Fruit fly (Drosophila melanogaster) whole organism, prepupa: ENCODE measurements around the gene CG10486.

Experiments used
- Blimp-1 ChIP-seq: fragments of 200-800 bp; sonication (Bioruptor generic); optimal IDR thresholded peaks from 3 replicates; lab custom pipeline; 2017; ENCODE audit warnings: missing biosample characterization, missing genetic modification characterization, mild to moderate bottlenecking, moderate library complexity, missing genetic modification reagents
- CG10631 ChIP-seq: fragments of 200-800 bp; sonication (Bioruptor generic); optimal IDR thresholded peaks from 2 replicates; lab custom pipeline; 2016; ENCODE audit warnings: missing biosample characterization, missing genetic modification characterization
- CG11762 ChIP-seq: fragments of 200-800 bp; sonication (Bioruptor generic); optimal IDR thresholded peaks from 3 replicates; lab custom pipeline; 2016; ENCODE audit warnings: missing biosample characterization, missing genetic modification characterization; ENCODE audit not compliant: insufficient read depth
- CG11902 ChIP-seq: fragments of 200-800 bp; sonication (Bioruptor generic); optimal IDR thresholded peaks from 3 replicates; lab custom pipeline; 2016; ENCODE audit warnings: missing biosample characterization, missing genetic modification characterization
- CG15336 ChIP-seq: fragments of 200-800 bp; sonication (Bioruptor generic); IDR thresholded peaks from 2 replicates; pipeline ENCODE4 v1.3.6; 2022; ENCODE audit warnings: missing biosample characterization, missing genetic modification characterization
- CG16779 ChIP-seq: fragments of 200-800 bp; sonication (Bioruptor generic); optimal IDR thresholded peaks from 3 replicates; lab custom pipeline; 2017; ENCODE audit warnings: missing biosample characterization, mild to moderate bottlenecking, missing genetic modification characterization
- CG32006 ChIP-seq: fragments of 200-800 bp; sonication (Bioruptor generic); optimal IDR thresholded peaks from 3 replicates; lab custom pipeline; 2017; ENCODE audit warnings: missing biosample characterization, mild to moderate bottlenecking, missing genetic modification characterization
- CG34406 ChIP-seq: fragments of 200-800 bp; sonication (Bioruptor generic); optimal IDR thresholded peaks from 3 replicates; lab custom pipeline; 2016; ENCODE audit warnings: missing biosample characterization, missing genetic modification characterization
- CG3919 ChIP-seq: fragments of 200-800 bp; sonication (Bioruptor generic); optimal IDR thresholded peaks from 3 replicates; lab custom pipeline; 2016; ENCODE audit warnings: missing biosample characterization, missing genetic modification characterization
- CG4318 ChIP-seq: fragments of 200-800 bp; sonication (Bioruptor generic); optimal IDR thresholded peaks from 3 replicates; lab custom pipeline; 2017; ENCODE audit warnings: missing biosample characterization, mild to moderate bottlenecking, missing genetic modification characterization
- CG6163 ChIP-seq: fragments of 200-800 bp; sonication (Bioruptor generic); IDR thresholded peaks from 3 replicates; pipeline ENCODE4 v1.3.6; 2022; ENCODE audit warnings: missing biosample characterization, missing genetic modification characterization
- CG6276 ChIP-seq: fragments of 200-800 bp; sonication (Bioruptor generic); optimal IDR thresholded peaks from 2 replicates; lab custom pipeline; 2017; ENCODE audit warnings: missing biosample characterization, mild to moderate bottlenecking, missing genetic modification characterization
- CG6808 ChIP-seq: fragments of 200-800 bp; sonication (Bioruptor generic); optimal IDR thresholded peaks from 3 replicates; lab custom pipeline; 2017; ENCODE audit warnings: missing biosample characterization, missing genetic modification characterization, mild to moderate bottlenecking, moderate library complexity, missing genetic modification reagents
- CG6854 ChIP-seq: fragments of 200-800 bp; sonication (Bioruptor generic); optimal IDR thresholded peaks from 2 replicates; lab custom pipeline; 2017; ENCODE audit warnings: missing biosample characterization, mild to moderate bottlenecking, missing genetic modification characterization
- CG7368 ChIP-seq: fragments of 200-800 bp; sonication (Bioruptor generic); optimal IDR thresholded peaks from 3 replicates; lab custom pipeline; 2016; ENCODE audit warnings: missing biosample characterization, missing genetic modification characterization
- CG8119 ChIP-seq: fragments of 200-800 bp; sonication (Bioruptor generic); IDR thresholded peaks from 3 replicates; pipeline ENCODE4 v1.3.6; 2022; ENCODE audit warnings: missing biosample characterization, missing genetic modification characterization
- CG8319 ChIP-seq: fragments of 200-800 bp; sonication (Bioruptor generic); optimal IDR thresholded peaks from 3 replicates; lab custom pipeline; 2016; ENCODE audit warnings: missing biosample characterization, missing genetic modification characterization
- CG8632 ChIP-seq: fragments of 200-800 bp; sonication (Bioruptor generic); optimal IDR thresholded peaks from 3 replicates; lab custom pipeline; 2016; ENCODE audit warnings: missing biosample characterization, missing genetic modification characterization
- CG9139 ChIP-seq: fragments of 200-800 bp; sonication (Bioruptor generic); optimal IDR thresholded peaks from 3 replicates; lab custom pipeline; 2017; ENCODE audit warnings: missing biosample characterization, mild to moderate bottlenecking, missing genetic modification characterization
- Eip75B ChIP-seq: fragments of 200-800 bp; sonication (Bioruptor generic); optimal IDR thresholded peaks from 3 replicates; lab custom pipeline; 2016; ENCODE audit warnings: missing biosample characterization, missing genetic modification characterization
- Eip93F ChIP-seq: fragments of 200-800 bp; sonication (Bioruptor generic); optimal IDR thresholded peaks from 2 replicates; lab custom pipeline; 2016; ENCODE audit warnings: missing biosample characterization, mild to moderate bottlenecking, missing genetic modification characterization
- Ets21C ChIP-seq: fragments of 200-800 bp; sonication (Bioruptor generic); optimal IDR thresholded peaks from 3 replicates; lab custom pipeline; 2016; ENCODE audit warnings: missing biosample characterization, missing genetic modification characterization
- Gug ChIP-seq: fragments of 200-800 bp; sonication (Bioruptor generic); IDR thresholded peaks from 2 replicates; pipeline ENCODE4 v1.3.6; 2022; ENCODE audit warnings: missing biosample characterization, missing genetic modification characterization
- Hr38 ChIP-seq: sonication (Bioruptor generic); optimal IDR thresholded peaks from 2 replicates; lab custom pipeline; 2016; ENCODE audit warnings: missing biosample characterization, missing genetic modification characterization
- Hr4 ChIP-seq: fragments of 200-800 bp; sonication (Bioruptor generic); optimal IDR thresholded peaks from 3 replicates; lab custom pipeline; 2016; ENCODE audit warnings: missing biosample characterization, missing genetic modification characterization
- Met ChIP-seq: fragments of 200-800 bp; sonication (Bioruptor generic); optimal IDR thresholded peaks from 3 replicates; lab custom pipeline; 2016; ENCODE audit warnings: missing biosample characterization, missing genetic modification characterization
- OdsH ChIP-seq: fragments of 200-800 bp; sonication (Bioruptor generic); optimal IDR thresholded peaks from 3 replicates; lab custom pipeline; 2016; ENCODE audit warnings: missing biosample characterization, missing genetic modification characterization
- Smox ChIP-seq: fragments of 200-800 bp; sonication (Bioruptor generic); optimal IDR thresholded peaks from 3 replicates; lab custom pipeline; 2016; ENCODE audit warnings: missing biosample characterization, missing genetic modification characterization
- Sox102F ChIP-seq: fragments of 200-800 bp; sonication (Bioruptor generic); optimal IDR thresholded peaks from 2 replicates; lab custom pipeline; 2016; ENCODE audit warnings: missing biosample characterization, mild to moderate bottlenecking, missing genetic modification characterization
- Sox15 ChIP-seq: fragments of 200-800 bp; sonication (Bioruptor generic); optimal IDR thresholded peaks from 3 replicates; lab custom pipeline; 2016; ENCODE audit warnings: missing biosample characterization, missing genetic modification characterization
- acj6 ChIP-seq: fragments of 200-800 bp; sonication (Bioruptor generic); optimal IDR thresholded peaks from 3 replicates; lab custom pipeline; 2016; ENCODE audit warnings: missing biosample characterization, missing genetic modification characterization
- cyc ChIP-seq: fragments of 200-800 bp; sonication (Bioruptor generic); optimal IDR thresholded peaks from 3 replicates; lab custom pipeline; 2016; ENCODE audit warnings: missing biosample characterization, missing genetic modification characterization
- dac ChIP-seq: fragments of 200-800 bp; sonication (Bioruptor generic); optimal IDR thresholded peaks from 2 replicates; lab custom pipeline; 2017; ENCODE audit warnings: missing biosample characterization, mild to moderate bottlenecking, missing genetic modification characterization
- dsx ChIP-seq: fragments of 200-800 bp; optimal IDR thresholded peaks from 3 replicates; lab custom pipeline; 2019; ENCODE audit warnings: missing biosample characterization, mild to moderate bottlenecking, missing genetic modification characterization, moderate library complexity; ENCODE audit not compliant: poor library complexity, severe bottlenecking
- esn ChIP-seq: fragments of 200-800 bp; sonication (Bioruptor generic); optimal IDR thresholded peaks from 2 replicates; lab custom pipeline; 2016; ENCODE audit warnings: missing biosample characterization, mild to moderate bottlenecking, missing genetic modification characterization, moderate library complexity
- fd59A ChIP-seq: fragments of 200-800 bp; sonication (Bioruptor generic); optimal IDR thresholded peaks from 2 replicates; lab custom pipeline; 2017; ENCODE audit warnings: missing biosample characterization, mild to moderate bottlenecking, missing genetic modification characterization, missing genetic modification reagents
- fkh ChIP-seq: fragments of 200-800 bp; sonication (Bioruptor generic); optimal IDR thresholded peaks from 3 replicates; lab custom pipeline; 2017; ENCODE audit warnings: missing biosample characterization, mild to moderate bottlenecking, missing genetic modification characterization, moderate library complexity
- lz ChIP-seq: fragments of 200-800 bp; sonication (Bioruptor generic); optimal IDR thresholded peaks from 3 replicates; lab custom pipeline; 2016; ENCODE audit warnings: missing biosample characterization, missing genetic modification characterization
- pdm3 ChIP-seq: fragments of 200-800 bp; sonication (Bioruptor generic); optimal IDR thresholded peaks from 3 replicates; lab custom pipeline; 2016; ENCODE audit warnings: missing biosample characterization, missing genetic modification characterization
- salr ChIP-seq, 2 experiments: fragments of 200-800 bp; sonication (Bioruptor generic); optimal IDR thresholded peaks; 3 replicates each; lab custom pipeline; 2016 to 2018; ENCODE audit warnings: missing biosample characterization in 2 of 2, missing genetic modification characterization in 2 of 2, mild to moderate bottlenecking in 1 of 2
- ss ChIP-seq, 2 experiments: fragments of 200-800 bp; sonication (Bioruptor generic); optimal IDR thresholded peaks; 2 replicates in 1 of 2; 3 replicates in 1 of 2; lab custom pipeline; 2017 to 2018; ENCODE audit warnings: mild to moderate bottlenecking in 2 of 2, missing biosample characterization in 2 of 2, missing genetic modification characterization in 2 of 2, moderate library complexity in 1 of 2
- svp ChIP-seq: fragments of 200-800 bp; sonication (Bioruptor generic); peaks from one replicate; lab custom pipeline; 2016; ENCODE audit warnings: missing biosample characterization, missing genetic modification characterization
- topi ChIP-seq: fragments of 200-800 bp; sonication (Bioruptor generic); optimal IDR thresholded peaks from 3 replicates; lab custom pipeline; 2016; ENCODE audit warnings: missing biosample characterization, missing genetic modification characterization
- vri ChIP-seq: fragments of 200-800 bp; sonication (Bioruptor generic); optimal IDR thresholded peaks from 3 replicates; lab custom pipeline; 2016; ENCODE audit warnings: missing biosample characterization, mild to moderate bottlenecking, missing genetic modification characterization

CG10486 gene

dm6 chr3L:5856919-5857318 lies 49.6 kb downstream of the CG10486 start (continued):
- TF ChIP-seq fd59A, result peak; percentile 12
- TF ChIP-seq Met (GFP tag; lab: Kevin White, UChicago), result peak; percentile 37
- TF ChIP-seq cyc, result no peak
- TF ChIP-seq ss (GFP tag; optimal IDR thresholded peaks at IDR 0.05; lab: Kevin White, UChicago), result peak; percentile 25 to 52
- TF ChIP-seq Eip75B, result peak; percentile 30
- TF ChIP-seq pdm3 (GFP tag; lab: Kevin White, UChicago), result peak; percentile 0
- TF ChIP-seq Eip93F (GFP tag; lab: Kevin White, UChicago), result no peak
- no peak for TF ChIP-seq Blimp-1 (GFP tag; lab: Kevin White, UChicago)
- no peak for TF ChIP-seq Sox15 (GFP tag; lab: Kevin White, UChicago)
- TF ChIP-seq CG8632, result no peak
- TF ChIP-seq Smox (GFP tag; lab: Kevin White, UChicago), result peak; percentile 13
- no peak for TF ChIP-seq Gug (GFP tag; lab: Robert Waterston, UW)
- no peak for TF ChIP-seq dac (GFP tag; lab: Kevin White, UChicago)
- no peak for TF ChIP-seq CG34406 (GFP tag; lab: Kevin White, UChicago)
- TF ChIP-seq CG6854 (GFP tag; lab: Kevin White, UChicago), result no peak
- no peak for TF ChIP-seq CG11902 (GFP tag; lab: Kevin White, UChicago)
- no peak for TF ChIP-seq CG6163 (GFP tag; lab: Robert Waterston, UW)
- TF ChIP-seq CG6808, result peak; percentile 57
- peak; percentile 34 for TF ChIP-seq esn (GFP tag; lab: Kevin White, UChicago)
- no peak for TF ChIP-seq CG9139 (GFP tag; lab: Kevin White, UChicago)
- no peak for TF ChIP-seq CG16779 (tag; lab: Kevin White, UChicago)
- TF ChIP-seq acj6 (GFP tag; lab: Kevin White, UChicago), result no peak
- TF ChIP-seq CG8319 (GFP tag; lab: Kevin White, UChicago), result no peak
- TF ChIP-seq CG15336 (GFP tag; lab: Robert Waterston, UW), result no peak

dm6 chr3L:5856081-5856826 lies 50.2 kb downstream of the CG10486 start:
- TF ChIP-seq topi (GFP tag; lab: Kevin White, UChicago), result no peak
- no peak for TF ChIP-seq Hr38 (GFP tag; lab: Kevin White, UChicago)
- TF ChIP-seq Ets21C, result no peak
- no peak for TF ChIP-seq Smox (GFP tag; lab: Kevin White, UChicago)
- TF ChIP-seq CG8119, result no peak
- no peak for TF ChIP-seq dsx (GFP tag; lab: Kevin White, UChicago)
- TF ChIP-seq pdm3 (GFP tag; lab: Kevin White, UChicago), result no peak
- no peak for TF ChIP-seq svp (GFP tag; lab: Kevin White, UChicago)
- no peak for TF ChIP-seq cyc
- TF ChIP-seq CG11762 (GFP tag; lab: Kevin White, UChicago), result no peak
- TF ChIP-seq CG7368, result no peak
- TF ChIP-seq CG6808, result no peak
- TF ChIP-seq CG4318 (GFP tag; lab: Kevin White, UChicago), result no peak
- no peak for TF ChIP-seq CG34406 (GFP tag; lab: Kevin White, UChicago)
- TF ChIP-seq, all 60 proteins: peak for 0

- peak; percentile 56 for TF ChIP-seq CG15336 (GFP tag; lab: Robert Waterston, UW)
- no peak for TF ChIP-seq CG8319 (GFP tag; lab: Kevin White, UChicago)
- no peak for TF ChIP-seq CG6163 (GFP tag; lab: Robert Waterston, UW)
- no peak for TF ChIP-seq CG16779 (tag; lab: Kevin White, UChicago)
- no peak for TF ChIP-seq CG6854 (GFP tag; lab: Kevin White, UChicago)
- TF ChIP-seq CG10631, result peak; percentile 5
- no peak for TF ChIP-seq vri (GFP tag; lab: Kevin White, UChicago)
- TF ChIP-seq CG3919 (GFP tag; lab: Kevin White, UChicago), result peak; percentile 7
- no peak for TF ChIP-seq lz
- peak; percentile 38; the same call in 2 of the 3 replicates for TF ChIP-seq CG8119
- no peak for TF ChIP-seq CG8632
- no peak for TF ChIP-seq CG11762 (GFP tag; lab: Kevin White, UChicago)
- TF ChIP-seq topi (GFP tag; lab: Kevin White, UChicago), result no peak
- TF ChIP-seq salr (GFP tag; optimal IDR thresholded peaks at IDR 0.05; lab: Kevin White, UChicago), result no peak
- TF ChIP-seq acj6 (GFP tag; lab: Kevin White, UChicago), result no peak
- no peak for TF ChIP-seq CG9139 (GFP tag; lab: Kevin White, UChicago)
- peak; percentile 4 for TF ChIP-seq Hr4 (GFP tag; lab: Kevin White, UChicago)
- TF ChIP-seq Sox15 (GFP tag; lab: Kevin White, UChicago), result no peak
- TF ChIP-seq fkh (GFP tag; lab: Kevin White, UChicago), result no peak
- no peak for TF ChIP-seq esn (GFP tag; lab: Kevin White, UChicago)
- no peak for TF ChIP-seq ss (GFP tag; optimal IDR thresholded peaks at IDR 0.05; lab: Kevin White, UChicago)
- peak; percentile 39 for TF ChIP-seq CG32006 (GFP tag; lab: Kevin White, UChicago)
- TF ChIP-seq OdsH, result no peak
- no peak for TF ChIP-seq Sox102F (GFP tag; lab: Kevin White, UChicago)
- TF ChIP-seq CG6276 (GFP tag; lab: Kevin White, UChicago), result no peak
- no peak for TF ChIP-seq CG4318 (GFP tag; lab: Kevin White, UChicago)
Observed at dm6 chr3L:5855098-5855497, 51.4 kb downstream of the CG10486 start.
